Worm (Caenorhabditis elegans) whole organism, L4 larva: ENCODE results near the gene F58E6.8.

Experiments used
- aha-1 ChIP-seq: fragments of 150-350 bp; peaks from one replicate; lab custom pipeline; 2014; ENCODE audit warnings: missing biosample characterization, missing genetic modification characterization
- attf-4 ChIP-seq: sonication (generic microtip); optimal IDR thresholded peaks from 3 replicates; lab custom pipeline; 2017; ENCODE audit warnings: missing biosample characterization, missing genetic modification characterization
- ceh-32 ChIP-seq: sonication (generic microtip); optimal IDR thresholded peaks from 2 replicates; lab custom pipeline; 2016; ENCODE audit warnings: mild to moderate bottlenecking, missing genetic modification characterization, missing compliant biosample characterization; ENCODE audit not compliant: poor library complexity
- ces-1 ChIP-seq: fragments of 150-350 bp; sonication (generic microtip); optimal IDR thresholded peaks from 4 replicates; lab custom pipeline; 2014; ENCODE audit warnings: missing biosample characterization, missing genetic modification reagents, missing genetic modification characterization
- ctbp-1 ChIP-seq: fragments of 200-800 bp; sonication (Bioruptor generic); IDR thresholded peaks from 2 replicates; pipeline ENCODE4 v1.3.6; 2022; ENCODE audit warnings: missing genetic modification reagents, missing genetic modification characterization, missing compliant biosample characterization
- daf-12 ChIP-seq: fragments of 150-350 bp; optimal IDR thresholded peaks from 2 replicates; lab custom pipeline; 2014; ENCODE audit warnings: missing biosample characterization, missing genetic modification reagents, missing genetic modification characterization
- egl-27 ChIP-seq: sonication (generic microtip); optimal IDR thresholded peaks from 3 replicates; lab custom pipeline; 2017; ENCODE audit warnings: missing biosample characterization, missing genetic modification reagents, missing genetic modification characterization
- egl-43 ChIP-seq: fragments of 200-800 bp; sonication (Bioruptor generic); IDR thresholded peaks from 2 replicates; pipeline ENCODE4 v1.3.6; 2022; ENCODE audit warnings: missing genetic modification reagents, missing genetic modification characterization, missing compliant biosample characterization
- fkh-10 ChIP-seq: fragments of 150-350 bp; optimal IDR thresholded peaks from 2 replicates; lab custom pipeline; 2014; ENCODE audit warnings: missing biosample characterization, missing genetic modification reagents, missing genetic modification characterization
- fos-1 ChIP-seq: fragments of 150-350 bp; optimal IDR thresholded peaks from 2 replicates; lab custom pipeline; 2014; ENCODE audit warnings: missing biosample characterization, missing genetic modification characterization
- hlh-30 ChIP-seq: sonication (generic microtip); optimal IDR thresholded peaks from 2 replicates; lab custom pipeline; 2017; ENCODE audit warnings: antibody characterized with exemption, mild to moderate bottlenecking, missing genetic modification characterization, missing compliant biosample characterization; ENCODE audit not compliant: insufficient read depth
- lin-1 ChIP-seq: fragments of 200-800 bp; sonication (Bioruptor generic); IDR thresholded peaks from 2 replicates; pipeline ENCODE4 v1.3.6; 2022; ENCODE audit warnings: missing genetic modification reagents, missing genetic modification characterization, missing compliant biosample characterization
- lin-13 ChIP-seq: fragments of 150-350 bp; optimal IDR thresholded peaks from 2 replicates; lab custom pipeline; 2014; ENCODE audit warnings: missing biosample characterization, missing genetic modification reagents, missing genetic modification characterization
- lin-38 ChIP-seq: fragments of 200-800 bp; sonication (Bioruptor generic); IDR thresholded peaks from 2 replicates; pipeline ENCODE4 v1.3.6; 2022; ENCODE audit warnings: missing genetic modification reagents, missing genetic modification characterization, missing compliant biosample characterization
- lsy-2 ChIP-seq, 2 experiments: fragments of 150-350 bp in 1 of 2; sonication (generic microtip) in 1 of 2; optimal IDR thresholded peaks; 2 replicates each; lab custom pipeline; 2014 to 2017; ENCODE audit warnings: missing biosample characterization in 2 of 2, missing genetic modification characterization in 2 of 2
- mdl-1 ChIP-seq, 2 experiments: fragments of 150-350 bp in 1 of 2; sonication (generic microtip) in 1 of 2; optimal IDR thresholded peaks; 2 replicates each; lab custom pipeline; 2014 to 2017; ENCODE audit warnings: missing biosample characterization in 2 of 2, missing genetic modification characterization in 2 of 2
- mes-2 ChIP-seq: sonication (generic microtip); optimal IDR thresholded peaks from 2 replicates; lab custom pipeline; 2016; ENCODE audit warnings: missing genotype, mild to moderate bottlenecking, missing genetic modification characterization, missing compliant biosample characterization; ENCODE audit not compliant: poor library complexity, severe bottlenecking
- nhr-25 ChIP-seq: sonication (generic microtip); optimal IDR thresholded peaks from 2 replicates; lab custom pipeline; 2017; ENCODE audit warnings: missing genetic modification characterization, mild to moderate bottlenecking, missing compliant biosample characterization, antibody characterized with exemption, moderate library complexity, borderline replicate concordance; ENCODE audit not compliant: insufficient read depth
- nhr-42 ChIP-seq: fragments of 200-800 bp; sonication (Bioruptor generic); IDR thresholded peaks from 2 replicates; pipeline ENCODE4 v1.3.6; 2022; ENCODE audit warnings: missing genetic modification characterization, missing compliant biosample characterization
- rbr-2 ChIP-seq: sonication (generic microtip); optimal IDR thresholded peaks from 2 replicates; lab custom pipeline; 2016; ENCODE audit warnings: missing genotype, missing genetic modification characterization, missing compliant biosample characterization
- sdz-12 ChIP-seq: fragments of 200-800 bp; sonication (Bioruptor generic); optimal IDR thresholded peaks from 2 replicates; lab custom pipeline; 2018; ENCODE audit warnings: mild to moderate bottlenecking, missing genetic modification characterization, missing compliant biosample characterization
- set-16 ChIP-seq: fragments of 200-800 bp; sonication (Bioruptor generic); IDR thresholded peaks from 2 replicates; pipeline ENCODE4 v1.3.6; 2022; ENCODE audit warnings: missing genetic modification reagents, missing genetic modification characterization, missing compliant biosample characterization
- snpc-4 ChIP-seq: fragments of 150-350 bp; optimal IDR thresholded peaks from 2 replicates; lab custom pipeline; 2014; ENCODE audit warnings: missing biosample characterization, missing genetic modification characterization
- spr-3 ChIP-seq: fragments of 200-800 bp; sonication (Bioruptor generic); optimal IDR thresholded peaks from 2 replicates; lab custom pipeline; 2018; ENCODE audit warnings: mild to moderate bottlenecking, missing genetic modification characterization, missing compliant biosample characterization
- tra-1 ChIP-seq: fragments of 200-800 bp; sonication (Bioruptor generic); IDR thresholded peaks from 2 replicates; pipeline ENCODE4 v1.3.6; 2022; ENCODE audit warnings: missing genetic modification reagents, missing genetic modification characterization, missing compliant biosample characterization
- unc-130 ChIP-seq: sonication (generic microtip); optimal IDR thresholded peaks from 2 replicates; lab custom pipeline; 2016; ENCODE audit warnings: missing genetic modification reagents, missing genetic modification characterization, missing compliant biosample characterization
- unc-39 ChIP-seq: sonication (generic microtip); optimal IDR thresholded peaks from 2 replicates; lab custom pipeline; 2017; ENCODE audit warnings: missing biosample characterization, missing genetic modification characterization
- unc-62 ChIP-seq, 3 experiments: fragments of 150-350 bp in 1 of 3; sonication (generic microtip); optimal IDR thresholded peaks in 2 of 3; peaks in 1 of 3; 1 replicate in 1 of 3; 2 replicates in 2 of 3; lab custom pipeline; 2014 to 2017; ENCODE audit warnings: missing biosample characterization in 3 of 3, missing genetic modification characterization in 3 of 3, missing genetic modification reagents in 3 of 3, missing genotype in 1 of 3
- vab-7 ChIP-seq: fragments of 200-800 bp; sonication (Bioruptor generic); IDR thresholded peaks from 2 replicates; pipeline ENCODE4 v1.3.6; 2022; ENCODE audit warnings: missing genetic modification reagents, missing genetic modification characterization, missing compliant biosample characterization
- zfp-3 ChIP-seq: fragments of 200-800 bp; sonication (Bioruptor generic); conservative IDR thresholded peaks from 2 replicates; pipeline ENCODE4 v1.3.6; 2022; ENCODE audit warnings: missing genetic modification reagents, missing genetic modification characterization, missing compliant biosample characterization
- zip-11 ChIP-seq: fragments of 200-800 bp; sonication (Bioruptor generic); IDR thresholded peaks from 2 replicates; pipeline ENCODE4 v1.3.6; 2022; ENCODE audit warnings: missing genetic modification characterization, missing compliant biosample characterization
- zip-2 ChIP-seq: fragments of 150-350 bp; optimal IDR thresholded peaks from 2 replicates; lab custom pipeline; 2014; ENCODE audit warnings: missing biosample characterization, missing genetic modification characterization

The F58E6.8 gene

DNA sequence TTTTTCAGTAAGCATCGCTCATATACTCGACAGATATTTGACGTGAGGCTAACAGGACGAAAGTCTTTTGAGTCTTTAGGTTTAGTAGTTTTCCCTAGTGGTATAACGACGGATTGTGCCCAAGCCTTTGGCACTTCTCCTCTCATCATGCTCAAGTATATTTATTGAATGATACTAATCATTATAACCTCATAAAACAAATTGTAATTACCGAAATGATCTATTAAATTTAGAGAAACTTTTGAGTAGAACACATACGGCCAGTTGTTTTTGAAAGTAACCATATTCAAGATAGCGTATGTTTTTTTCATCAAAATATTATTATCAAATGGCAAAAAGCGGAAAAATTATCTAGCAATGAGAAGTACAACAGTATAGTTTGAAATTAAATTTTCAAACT is 15.7 kb upstream of the F58E6.8 start:
- TF ChIP-seq lin-38 (GFP tag; lab: Robert Waterston, UW) (no peak), zfp-3 (GFP tag; lab: Robert Waterston, UW) (no peak), tra-1 (GFP tag; lab: Robert Waterston, UW) (no peak), daf-12 (tag; lab: Kevin White, UChicago) (no peak), attf-4 (tag; lab: Kevin White, UChicago) (no peak), fos-1 (tag; lab: Kevin White, UChicago) (no peak), sdz-12 (GFP tag; lab: Kevin White, UChicago) (no peak), mes-2 (tag; lab: Kevin White, UChicago) (no peak), zip-2 (tag; lab: Kevin White, UChicago) (no peak), egl-43 (GFP tag; lab: Robert Waterston, UW) (no peak)

DNA sequence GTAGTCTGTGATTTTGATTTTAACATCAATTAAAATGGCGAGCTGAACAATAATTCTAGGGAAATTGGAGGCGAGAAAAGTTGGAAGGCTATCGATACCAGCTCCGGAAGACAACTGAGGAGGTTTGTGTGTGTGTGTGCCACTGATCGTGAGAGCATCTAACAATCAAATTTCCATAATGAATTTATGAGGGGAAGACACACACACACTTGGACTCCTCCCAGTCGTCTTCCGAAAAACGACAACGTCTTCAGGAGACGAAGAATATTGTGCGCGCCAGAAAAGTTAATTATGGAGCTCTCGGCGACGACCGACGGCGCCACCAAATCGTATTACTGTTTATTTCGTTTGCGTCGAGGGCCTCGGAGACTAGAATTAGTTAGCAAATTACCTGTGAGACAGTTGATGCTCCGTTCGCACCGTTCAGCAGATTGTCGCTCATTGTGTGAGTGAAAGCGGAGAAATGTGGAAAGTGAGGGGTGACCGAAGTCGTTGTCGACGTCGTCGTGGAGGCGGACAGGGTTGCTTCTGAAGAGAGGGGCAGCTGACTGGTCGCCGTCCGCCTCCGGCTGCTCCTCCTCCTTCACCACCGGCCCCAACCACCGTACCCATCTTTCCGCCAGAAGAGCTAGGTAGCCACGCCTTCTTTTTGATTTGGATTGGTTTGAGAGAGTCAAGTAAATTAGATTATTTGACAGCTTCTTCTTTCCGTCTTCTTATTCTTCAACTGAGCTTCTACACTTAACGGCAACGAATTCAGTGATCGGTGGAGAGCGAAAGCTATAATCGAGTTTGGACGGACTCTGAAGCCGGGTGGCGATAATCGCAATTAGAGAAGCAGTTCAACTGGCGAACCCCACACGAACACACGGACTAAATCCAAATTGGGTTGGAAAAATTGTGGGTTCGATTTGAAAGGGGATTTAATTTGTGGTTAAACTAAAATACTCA is 13.5 kb upstream of the F58E6.8 start, which contains the start of gene unc-42:
Gene unc-42 (minus strand): TSS at position 564 of the 951 bp plus-strand sequence.
- TF ChIP-seq zip-11 (GFP tag; lab: Robert Waterston, UW), result no peak
- TF ChIP-seq egl-43 (GFP tag; lab: Robert Waterston, UW), result no peak
- peak in 1 of 2 experiments; percentile 4 for TF ChIP-seq unc-62 (GFP tag; optimal IDR thresholded peaks at IDR 0.05 in 1 of 2; lab: Kevin White, UChicago)
- no peak for TF ChIP-seq unc-62 (tag; optimal IDR thresholded peaks at IDR 0.05; lab: Kevin White, UChicago)
- TF ChIP-seq set-16 (GFP tag; lab: Robert Waterston, UW), result peak; percentile 93
- no peak for TF ChIP-seq hlh-30 (tag; lab: Kevin White, UChicago)
- TF ChIP-seq egl-27 (tag; lab: Kevin White, UChicago), result no peak
- no peak for TF ChIP-seq lin-13 (GFP tag; lab: Kevin White, UChicago)
- no peak for TF ChIP-seq spr-3
- TF ChIP-seq nhr-42 (GFP tag; lab: Robert Waterston, UW), result no peak
- peak; percentile 70 for TF ChIP-seq ctbp-1
- peak in 1 of 2 experiments; percentile 40 for TF ChIP-seq lsy-2 (tag; optimal IDR thresholded peaks at IDR 0.05; lab: Kevin White, UChicago)
- peak; percentile 2 for TF ChIP-seq aha-1 (tag; lab: Kevin White, UChicago)
- TF ChIP-seq zip-2 (tag; lab: Kevin White, UChicago), result no peak
- TF ChIP-seq unc-39, result no peak
- TF ChIP-seq unc-130 (GFP tag; lab: Kevin White, UChicago), result no peak
- TF ChIP-seq vab-7, result no peak
- TF ChIP-seq mdl-1 (tag; optimal IDR thresholded peaks at IDR 0.05; lab: Kevin White, UChicago), result no peak
- TF ChIP-seq fkh-10 (GFP tag; lab: Kevin White, UChicago), result peak; percentile 73
- TF ChIP-seq ces-1 (GFP tag; lab: Kevin White, UChicago), result peak; percentile 100
- TF ChIP-seq, all 104 proteins: peak for 7

DNA sequence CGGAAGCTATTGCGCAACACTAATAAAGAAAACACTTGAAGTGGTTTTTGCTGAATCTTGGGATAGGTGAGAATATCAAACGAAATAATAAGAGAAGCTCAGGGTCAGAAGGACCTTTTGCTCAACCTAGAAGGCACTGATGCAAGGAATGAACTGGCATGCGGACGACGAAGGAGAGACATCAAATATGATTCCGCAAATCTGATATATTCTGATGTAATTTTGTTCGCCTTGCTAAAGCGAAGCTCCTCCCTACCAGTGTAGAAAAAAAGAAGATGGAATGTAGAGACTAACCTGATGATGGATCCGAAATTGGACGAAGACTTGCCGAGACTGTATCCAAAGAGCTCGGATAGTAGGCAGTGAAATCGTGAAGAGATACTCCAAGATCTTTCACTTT is 12.3 kb upstream of the F58E6.8 start:
- peak; percentile 68 for TF ChIP-seq ctbp-1
- peak; percentile 30 for TF ChIP-seq fkh-10 (GFP tag; lab: Kevin White, UChicago)
- no peak for TF ChIP-seq daf-12 (tag; lab: Kevin White, UChicago)
- TF ChIP-seq ces-1 (GFP tag; lab: Kevin White, UChicago), result peak; percentile 96

DNA sequence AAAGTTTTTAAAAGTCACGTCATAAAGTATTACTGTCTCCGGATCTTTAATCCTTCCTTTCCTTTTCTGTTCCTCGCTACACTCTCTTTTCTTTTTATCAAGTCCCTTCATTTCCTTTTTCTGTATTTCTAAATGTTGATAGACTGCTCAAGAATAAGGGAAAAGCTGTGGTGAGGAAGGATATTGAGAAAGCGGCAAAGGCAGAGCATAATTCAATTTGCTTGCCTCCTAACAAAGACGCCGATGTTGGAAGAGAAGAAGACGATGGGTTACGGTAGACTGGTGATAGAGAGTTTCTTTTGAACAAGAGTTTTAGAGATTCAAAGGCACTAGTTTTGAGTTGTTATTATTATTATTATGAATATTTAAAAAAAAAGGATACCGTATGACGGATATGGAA is 10.0 kb upstream of the F58E6.8 start:
- TF ChIP-seq lsy-2 (tag; optimal IDR thresholded peaks at IDR 0.05; lab: Kevin White, UChicago), result peak; percentile 6 to 83
- peak; percentile 100 for TF ChIP-seq ces-1 (GFP tag; lab: Kevin White, UChicago)
- TF ChIP-seq ceh-32 (tag; lab: Kevin White, UChicago), result peak; percentile 14
- TF ChIP-seq nhr-25 (tag; lab: Kevin White, UChicago), result no peak
- peak; percentile 71 for TF ChIP-seq aha-1 (tag; lab: Kevin White, UChicago)
- TF ChIP-seq lin-1 (GFP tag; lab: Robert Waterston, UW), result no peak
- TF ChIP-seq fkh-10 (GFP tag; lab: Kevin White, UChicago), result peak; percentile 97
- no peak for TF ChIP-seq snpc-4 (tag; lab: Kevin White, UChicago)
- peak; percentile 22 for TF ChIP-seq rbr-2
- no peak for TF ChIP-seq mdl-1 (tag; optimal IDR thresholded peaks at IDR 0.05; lab: Kevin White, UChicago)
